Worm (Caenorhabditis elegans) whole organism, dauer: ENCODE data around the gene K03B4.8.

Experiments
- unc-62 ChIP-seq: sonication (generic microtip); optimal IDR thresholded peaks from 2 replicates; lab custom pipeline; 2017; ENCODE audit warnings: missing biosample characterization, missing genetic modification reagents, missing genetic modification characterization

K03B4.8 gene

ce11 chrV:4684137-4684536 is 9.7 kb upstream of the K03B4.8 start:
- TF ChIP-seq unc-62 (GFP tag; lab: Kevin White, UChicago): no peak

- no peak for TF ChIP-seq unc-62 (GFP tag; lab: Kevin White, UChicago)
Observed at ce11 chrV:4681670-4682069, 7.3 kb upstream of the K03B4.8 start, which contains the start of gene K03B4.4. TSS of gene K03B4.4 (plus strand) at chrV:4681970.

- TF ChIP-seq unc-62 (GFP tag; lab: Kevin White, UChicago): no peak
Observed at ce11 chrV:4676812-4677211, 2.4 kb upstream of the K03B4.8 start.

ce11 chrV:4676092-4676491 is 1.7 kb upstream of the K03B4.8 start, which contains the start of gene K03B4.6:
TSS of gene K03B4.6 (minus strand) at chrV:4676192.
- TF ChIP-seq unc-62 (GFP tag; lab: Kevin White, UChicago): no peak

- no peak for TF ChIP-seq unc-62 (GFP tag; lab: Kevin White, UChicago)
Observed at ce11 chrV:4672487-4672886, 1.9 kb downstream of the K03B4.8 start, which contains the start of gene K03B4.9. TSS of gene K03B4.9 (minus strand) at chrV:4672587.

- TF ChIP-seq unc-62 (GFP tag; lab: Kevin White, UChicago): no peak
Observed at ce11 chrV:4668636-4669035, 5.8 kb downstream of the K03B4.8 start, which contains the start of gene srx-77. TSS of gene srx-77 (minus strand) at chrV:4668736.

ce11 chrV:4667062-4667461 is 7.3 kb downstream of the K03B4.8 start:
- no peak for TF ChIP-seq unc-62 (GFP tag; lab: Kevin White, UChicago)

ce11 chrV:4665651-4666050 is 8.8 kb downstream of the K03B4.8 start, which contains the start of gene srx-73:
TSS of gene srx-73 (minus strand) at chrV:4665751.
- no peak for TF ChIP-seq unc-62 (GFP tag; lab: Kevin White, UChicago)

ce11 chrV:4662400-4662799 is 12.0 kb downstream of the K03B4.8 start, which contains the start of gene srx-74:
TSS of gene srx-74 (minus strand) at chrV:4662500.
- no peak for TF ChIP-seq unc-62 (GFP tag; lab: Kevin White, UChicago)

- TF ChIP-seq unc-62 (GFP tag; lab: Kevin White, UChicago): no peak
Observed at ce11 chrV:4655175-4655574, 19.2 kb downstream of the K03B4.8 start, which contains the start of gene F41F3.9. TSS of gene F41F3.9 (plus strand) at chrV:4655475.

- TF ChIP-seq unc-62 (GFP tag; lab: Kevin White, UChicago): no peak
Observed at ce11 chrV:4653871-4654605, 20.4 kb downstream of the K03B4.8 start, which contains the start of the genes col-139 and F41F3.1. TSS of gene col-139 (minus strand) at chrV:4653971. TSS of gene F41F3.1 (plus strand) at chrV:4654555.

ce11 chrV:4653093-4653492 is 21.3 kb downstream of the K03B4.8 start:
- TF ChIP-seq unc-62 (GFP tag; lab: Kevin White, UChicago): no peak

ce11 chrV:4651480-4651879 is 22.9 kb downstream of the K03B4.8 start:
- TF ChIP-seq unc-62 (GFP tag; lab: Kevin White, UChicago): no peak

ce11 chrV:4649649-4650384 is 24.6 kb downstream of the K03B4.8 start:
- TF ChIP-seq unc-62 (GFP tag; lab: Kevin White, UChicago): no peak

- no peak for TF ChIP-seq unc-62 (GFP tag; lab: Kevin White, UChicago)
Observed at ce11 chrV:4648527-4648926, 25.9 kb downstream of the K03B4.8 start, which contains the start of gene F41F3.8. TSS of gene F41F3.8 (plus strand) at chrV:4648827.

- TF ChIP-seq unc-62 (GFP tag; lab: Kevin White, UChicago): no peak
Observed at ce11 chrV:4647857-4648256, 26.5 kb downstream of the K03B4.8 start, which contains the start of gene F41F3.3. TSS of gene F41F3.3 (minus strand) at chrV:4648239.
